Worm (Caenorhabditis elegans) whole organism, L3 larva: ENCODE measurements around the gene F46H5.7.

Experiments used
- ceh-82 ChIP-seq: fragments of 150-350 bp; optimal IDR thresholded peaks from 2 replicates; lab custom pipeline; 2014; ENCODE audit warnings: missing biosample characterization, missing genetic modification characterization
- elt-1 ChIP-seq: fragments of 150-350 bp; optimal IDR thresholded peaks from 2 replicates; lab custom pipeline; 2014; ENCODE audit warnings: missing biosample characterization, missing genetic modification characterization
- fos-1 ChIP-seq: fragments of 150-350 bp; optimal IDR thresholded peaks from 2 replicates; lab custom pipeline; 2014; ENCODE audit warnings: missing biosample characterization, missing genetic modification characterization
- lin-39 ChIP-seq: fragments of 150-350 bp; optimal IDR thresholded peaks from 2 replicates; lab custom pipeline; 2018; ENCODE audit warnings: missing biosample characterization, missing genetic modification reagents, missing genetic modification characterization
- nhr-11 ChIP-seq: fragments of 150-350 bp; optimal IDR thresholded peaks from 2 replicates; lab custom pipeline; 2014; ENCODE audit warnings: missing biosample characterization, missing genetic modification characterization
- nhr-23 ChIP-seq: fragments of 150-350 bp; optimal IDR thresholded peaks from 2 replicates; lab custom pipeline; 2014; ENCODE audit warnings: missing biosample characterization, missing genetic modification reagents, missing genetic modification characterization
- nhr-237 ChIP-seq: fragments of 150-350 bp; optimal IDR thresholded peaks from 2 replicates; lab custom pipeline; 2014; ENCODE audit warnings: missing biosample characterization, missing genetic modification characterization
- nhr-77 ChIP-seq: fragments of 150-350 bp; optimal IDR thresholded peaks from 2 replicates; lab custom pipeline; 2014; ENCODE audit warnings: missing biosample characterization, missing genetic modification characterization
- pha-4 ChIP-seq: fragments of 150-350 bp; optimal IDR thresholded peaks from 2 replicates; lab custom pipeline; 2014; ENCODE audit warnings: missing biosample characterization, missing genetic modification reagents, missing genetic modification characterization
- pqm-1 ChIP-seq: fragments of 150-350 bp; optimal IDR thresholded peaks from 2 replicates; lab custom pipeline; 2017; ENCODE audit warnings: missing biosample characterization, missing genetic modification characterization, inconsistent platforms
- snpc-4 ChIP-seq: fragments of 150-350 bp; optimal IDR thresholded peaks from 2 replicates; lab custom pipeline; 2014; ENCODE audit warnings: missing biosample characterization, missing genetic modification characterization

- TF ChIP-seq nhr-11 (no peak), nhr-237 (tag; lab: Kevin White, UChicago) (no peak), snpc-4 (tag; lab: Kevin White, UChicago) (no peak), elt-1 (tag; lab: Kevin White, UChicago) (no peak), pqm-1 (tag; lab: Kevin White, UChicago) (no peak), pha-4 (tag; lab: Kevin White, UChicago) (no peak), fos-1 (tag; lab: Kevin White, UChicago) (no peak), nhr-23 (no peak), nhr-77 (tag; lab: Kevin White, UChicago) (no peak), ceh-82 (no peak), lin-39 (no peak)
Measured at ce11 chrX:7233127-7234073, 9.4 kb downstream of the F46H5.7 start.
